Worm (Caenorhabditis elegans): Measurements from ENCODE around the gene srh-166.

DNA sequence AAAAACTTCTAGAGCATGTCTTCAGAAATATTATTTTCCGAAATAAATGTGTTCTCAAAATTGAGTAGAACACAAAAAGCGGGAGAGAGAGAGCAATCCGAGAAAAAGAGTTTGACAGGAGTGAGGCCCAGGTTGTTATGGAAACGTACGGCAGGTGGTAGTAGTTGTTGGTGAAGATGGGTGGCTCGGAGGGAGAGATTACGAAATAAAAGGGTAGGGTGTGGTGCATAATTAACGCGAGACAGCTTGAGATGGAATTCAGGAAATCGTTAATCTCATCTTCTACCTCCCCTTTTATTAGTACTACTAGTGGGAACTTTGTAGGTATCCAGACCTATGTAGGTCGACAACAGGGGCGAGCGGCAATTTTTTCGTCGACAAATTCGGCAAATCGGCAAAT is 8.4 kb upstream of the srh-166 start, which contains the start of gene famh-161:
- no peak for TF ChIP-seq nhr-237 (tag; optimal IDR thresholded peaks at IDR 0.05)
- no peak for TF ChIP-seq blmp-1 (tag; optimal IDR thresholded peaks at IDR 0.05)
- no peak for TF ChIP-seq nhr-12 (tag; optimal IDR thresholded peaks at IDR 0.05)
- no peak for TF ChIP-seq lin-13 (tag; optimal IDR thresholded peaks at IDR 0.05)
- TF ChIP-seq nhr-28 (tag; optimal IDR thresholded peaks at IDR 0.05): no peak
- TF ChIP-seq lsy-2 (tag; optimal IDR thresholded peaks at IDR 0.05): no peak
- no peak for TF ChIP-seq tbx-8 (GFP tag; optimal IDR thresholded peaks at IDR 0.05)
- no peak for TF ChIP-seq ham-2 (GFP tag; optimal IDR thresholded peaks at IDR 0.05)
- no peak for TF ChIP-seq ztf-11 (tag; optimal IDR thresholded peaks at IDR 0.05)
- TF ChIP-seq elt-3 (tag; optimal IDR thresholded peaks at IDR 0.05): no peak
- no peak for TF ChIP-seq unc-62 (GFP tag; optimal IDR thresholded peaks at IDR 0.05)
- TF ChIP-seq hlh-1 (tag; optimal IDR thresholded peaks at IDR 0.05): no peak
- no peak for TF ChIP-seq mab-5 (tag; optimal IDR thresholded peaks at IDR 0.05)

All from whole organism, mixed stage, embryonic.